Fruit fly (Drosophila melanogaster) whole organism, pupa: Measurements from ENCODE around the gene hay.
A peak's percentile ranks its signal among the peaks of the same experiment; 100 is the strongest.

Source experiments
- CG10348 ChIP-seq: fragments of 200-800 bp; sonication (Bioruptor generic); IDR thresholded peaks from 2 replicates; pipeline ENCODE4 v1.3.6; 2022; ENCODE audit warnings: missing biosample characterization, missing genetic modification characterization
- CG12605 ChIP-seq: fragments of 200-800 bp; sonication (Bioruptor generic); IDR thresholded peaks from 2 replicates; pipeline ENCODE4 v1.3.6; 2022; ENCODE audit warnings: missing biosample characterization, missing genetic modification characterization
- CG14655 ChIP-seq: fragments of 200-800 bp; sonication (Bioruptor generic); optimal IDR thresholded peaks from 3 replicates; lab custom pipeline; 2017; ENCODE audit warnings: mild to moderate bottlenecking, missing biosample characterization, missing genetic modification reagents, missing genetic modification characterization
- CG15710 ChIP-seq: fragments of 200-800 bp; sonication (Bioruptor generic); optimal IDR thresholded peaks from 2 replicates; lab custom pipeline; 2018; ENCODE audit warnings: missing biosample characterization, mild to moderate bottlenecking, missing genetic modification characterization, moderate library complexity
- CG17806 ChIP-seq: fragments of 200-800 bp; sonication (Bioruptor generic); optimal IDR thresholded peaks from 2 replicates; lab custom pipeline; 2018; ENCODE audit warnings: missing biosample characterization, mild to moderate bottlenecking, missing genetic modification characterization, moderate library complexity
- CG32121 ChIP-seq: fragments of 200-800 bp; sonication (Bioruptor generic); IDR thresholded peaks from 2 replicates; pipeline ENCODE4 v1.3.6; 2022; ENCODE audit warnings: missing biosample characterization, missing genetic modification characterization
- CG4496 ChIP-seq: fragments of 200-800 bp; sonication (Bioruptor generic); IDR thresholded peaks from 3 replicates; pipeline ENCODE4 v1.3.6; 2022; ENCODE audit warnings: missing biosample characterization, missing genetic modification characterization
- CG9948 ChIP-seq: fragments of 200-800 bp; sonication (Bioruptor generic); optimal IDR thresholded peaks from 2 replicates; lab custom pipeline; 2018; ENCODE audit warnings: missing biosample characterization, mild to moderate bottlenecking, missing genetic modification characterization, moderate library complexity
- D1 ChIP-seq: fragments of 200-800 bp; sonication (Bioruptor generic); optimal IDR thresholded peaks from 2 replicates; lab custom pipeline; 2018; ENCODE audit warnings: missing biosample characterization, mild to moderate bottlenecking, missing genetic modification characterization, moderate library complexity
- Pif1A ChIP-seq: fragments of 200-800 bp; sonication (Bioruptor generic); optimal IDR thresholded peaks from 3 replicates; lab custom pipeline; 2016; ENCODE audit warnings: missing biosample characterization, missing genetic modification characterization
- Snoo ChIP-seq: fragments of 200-800 bp; sonication (Bioruptor generic); optimal IDR thresholded peaks from 3 replicates; lab custom pipeline; 2017; ENCODE audit warnings: missing biosample characterization, mild to moderate bottlenecking, missing genetic modification characterization, inconsistent platforms
- gl ChIP-seq: fragments of 200-800 bp; sonication (Bioruptor generic); optimal IDR thresholded peaks from 2 replicates; lab custom pipeline; 2018; ENCODE audit warnings: missing biosample characterization, mild to moderate bottlenecking, missing genetic modification characterization

DNA sequence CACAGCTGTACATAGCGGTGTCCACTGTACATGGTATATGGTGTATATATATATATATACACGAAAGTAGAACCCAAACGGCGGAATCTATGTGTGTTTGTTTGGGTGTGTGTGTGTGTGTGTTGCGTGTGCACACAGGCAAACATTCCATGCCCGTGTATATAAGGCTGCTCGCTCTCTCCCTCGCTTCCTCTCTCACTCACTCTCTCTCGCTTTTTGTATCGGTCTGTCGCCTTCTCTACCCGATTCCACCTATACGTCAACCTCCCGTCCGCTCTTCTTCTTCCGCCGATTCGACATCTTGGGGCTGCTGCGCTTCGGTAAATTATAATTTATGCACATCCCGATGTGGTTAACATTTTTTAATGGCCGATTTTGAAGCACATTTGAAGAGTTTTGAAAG lies 43.3 kb downstream of the hay start:
- TF ChIP-seq CG32121 (GFP tag; lab: Robert Waterston, UW) (0 out of 2 replicates have a peak, but pooled peaks have one; percentile 32), CG10348 (GFP tag; lab: Robert Waterston, UW) (no peak), D1 (tag; lab: Kevin White, UChicago) (no peak), Pif1A (GFP tag; lab: Kevin White, UChicago) (no peak), CG9948 (tag; lab: Kevin White, UChicago) (no peak), Snoo (tag; lab: Kevin White, UChicago) (no peak), gl (tag; lab: Kevin White, UChicago) (no peak), CG15710 (tag; lab: Kevin White, UChicago) (no peak), CG17806 (tag; lab: Kevin White, UChicago) (no peak), CG12605 (no peak), CG4496 (GFP tag; lab: Robert Waterston, UW) (no peak), CG14655 (no peak)
